Worm (Caenorhabditis elegans) whole organism, mixed stage, embryonic: ENCODE measurements around the gene acs-21.

Experiments used
- elt-3 ChIP-seq: fragments of 150-350 bp; optimal IDR thresholded peaks from 2 replicates; lab custom pipeline; 2014; ENCODE audit warnings: missing biosample characterization, missing genetic modification characterization
- flh-1 ChIP-seq: fragments of 200-800 bp; sonication (Bioruptor generic); optimal IDR thresholded peaks from 2 replicates; lab custom pipeline; 2018; ENCODE audit warnings: mild to moderate bottlenecking, missing genetic modification characterization, moderate library complexity, missing compliant biosample characterization
- lin-13 ChIP-seq: fragments of 150-350 bp; optimal IDR thresholded peaks from 2 replicates; lab custom pipeline; 2014; ENCODE audit warnings: missing biosample characterization, missing genetic modification characterization
- nhr-12 ChIP-seq: fragments of 150-350 bp; optimal IDR thresholded peaks from 2 replicates; lab custom pipeline; 2014; ENCODE audit warnings: missing biosample characterization, missing genetic modification characterization
- nhr-28 ChIP-seq: fragments of 150-350 bp; optimal IDR thresholded peaks from 2 replicates; lab custom pipeline; 2014; ENCODE audit warnings: missing biosample characterization, missing genetic modification characterization
- nhr-76 ChIP-seq: sonication (generic microtip); optimal IDR thresholded peaks from 2 replicates; lab custom pipeline; 2017; ENCODE audit warnings: missing biosample characterization, missing genetic modification characterization
- snpc-4 ChIP-seq: fragments of 150-350 bp; optimal IDR thresholded peaks from 2 replicates; lab custom pipeline; 2014; ENCODE audit warnings: missing biosample characterization, missing genetic modification characterization
- unc-62 ChIP-seq: fragments of 150-350 bp; optimal IDR thresholded peaks from 2 replicates; lab custom pipeline; 2014; ENCODE audit warnings: missing biosample characterization, missing genetic modification reagents, missing genetic modification characterization
- ztf-11 ChIP-seq: fragments of 150-350 bp; optimal IDR thresholded peaks from 2 replicates; lab custom pipeline; 2014; ENCODE audit warnings: missing biosample characterization, missing genetic modification characterization

- no peak for TF ChIP-seq unc-62 (GFP tag; lab: Kevin White, UChicago)
- no peak for TF ChIP-seq lin-13
- no peak for TF ChIP-seq flh-1 (GFP tag; lab: Kevin White, UChicago)
- TF ChIP-seq snpc-4 (tag; lab: Kevin White, UChicago) = no peak
- TF ChIP-seq elt-3 (tag; lab: Kevin White, UChicago) = no peak
- TF ChIP-seq nhr-76 (tag; lab: Kevin White, UChicago) = no peak
- TF ChIP-seq nhr-12 = no peak
- no peak for TF ChIP-seq nhr-28 (tag; lab: Kevin White, UChicago)
- no peak for TF ChIP-seq ztf-11 (tag; lab: Kevin White, UChicago)
Measured at ce11 chrV:3058996-3059395, 29.9 kb upstream of the acs-21 start, which contains the start of gene str-244.
